Fruit fly (Drosophila melanogaster): ENCODE data around the gene FarO.

Gene FarO

dm6 chrX:2158668-2159163 is 45.0 kb downstream of the FarO start, which contains the start of gene wapl (continued):
- TF ChIP-seq CG6791 (GFP tag; IDR thresholded peaks at IDR 0.05; ENCODE audit: partially characterized antibody) (peak; percentile 95), bab2 (GFP tag; optimal IDR thresholded peaks at IDR 0.05) (no peak), Dbx (GFP tag; IDR thresholded peaks at IDR 0.05) (peak; percentile 53; the same call in 1 of the 3 replicates), bowl (GFP tag; IDR thresholded peaks at IDR 0.05) (no peak)

- TF ChIP-seq CG10366 (GFP tag; IDR thresholded peaks at IDR 0.05), result no peak
- no peak for TF ChIP-seq CG10654 (GFP tag; optimal IDR thresholded peaks at IDR 0.05)
- no peak for TF ChIP-seq otp (GFP tag; IDR thresholded peaks at IDR 0.05)
- TF ChIP-seq ase (GFP tag; IDR thresholded peaks at IDR 0.05), result no peak
- no peak for TF ChIP-seq repo (GFP tag; optimal IDR thresholded peaks at IDR 0.05)
- no peak for TF ChIP-seq Kr (GFP tag; optimal IDR thresholded peaks at IDR 0.05)
- TF ChIP-seq sd (tag; optimal IDR thresholded peaks at IDR 0.05), result peak; percentile 77
- TF ChIP-seq CG2678 (tag; optimal IDR thresholded peaks at IDR 0.05), result no peak
- peak; percentile 79 for TF ChIP-seq CG1832 (GFP tag; optimal IDR thresholded peaks at IDR 0.05)
- TF ChIP-seq Trl (optimal IDR thresholded peaks at IDR 0.05), result peak in 1 of 2 experiments; percentile 20
- TF ChIP-seq Trl (GFP tag; optimal IDR thresholded peaks at IDR 0.05), result no peak
- no peak for TF ChIP-seq gt (GFP tag; IDR thresholded peaks at IDR 0.05)
- no peak for TF ChIP-seq CG17328 (GFP tag; IDR thresholded peaks at IDR 0.05)
- no peak for TF ChIP-seq seq (GFP tag; IDR thresholded peaks at IDR 0.05)
- TF ChIP-seq Side (GFP tag; optimal IDR thresholded peaks at IDR 0.05), result no peak
- TF ChIP-seq crp (GFP tag; optimal IDR thresholded peaks at IDR 0.05), result no peak
- peak; percentile 42 for TF ChIP-seq CG4617 (GFP tag; optimal IDR thresholded peaks at IDR 0.05; ENCODE audit: borderline replicate concordance)
- no peak for TF ChIP-seq Sin3A (optimal IDR thresholded peaks at IDR 0.05)
- TF ChIP-seq sqz (GFP tag; optimal IDR thresholded peaks at IDR 0.05), result peak; percentile 29
- peak; percentile 50 for TF ChIP-seq Elba2 (GFP tag; optimal IDR thresholded peaks at IDR 0.05)
- TF ChIP-seq CG2889 (GFP tag; IDR thresholded peaks at IDR 0.05), result no peak
- no peak for TF ChIP-seq CG9817 (tag; optimal IDR thresholded peaks at IDR 0.05)
- TF ChIP-seq ewg (GFP tag; optimal IDR thresholded peaks at IDR 0.05), result peak; percentile 0
- TF ChIP-seq gcm2 (GFP tag; optimal IDR thresholded peaks at IDR 0.05), result no peak
- TF ChIP-seq dan (GFP tag; IDR thresholded peaks at IDR 0.05), result no peak
- TF ChIP-seq Asciz (GFP tag; optimal IDR thresholded peaks at IDR 0.05), result no peak
- TF ChIP-seq CG11093 (GFP tag; IDR thresholded peaks at IDR 0.05), result no peak
- no peak for TF ChIP-seq twi (tag; optimal IDR thresholded peaks at IDR 0.05)
- no peak for TF ChIP-seq Myb (GFP tag; optimal IDR thresholded peaks at IDR 0.05)
- no peak for TF ChIP-seq bab2 (GFP tag; optimal IDR thresholded peaks at IDR 0.05)
- no peak for TF ChIP-seq CG11695 (GFP tag; IDR thresholded peaks at IDR 0.05)
- no peak for TF ChIP-seq Bgb (GFP tag; IDR thresholded peaks at IDR 0.05; ENCODE audit: partially characterized antibody)
- no peak for TF ChIP-seq CG12071 (GFP tag; optimal IDR thresholded peaks at IDR 0.05)
- TF ChIP-seq Dip2 (GFP tag; IDR thresholded peaks at IDR 0.05), result no peak
- TF ChIP-seq Six4 (GFP tag; optimal IDR thresholded peaks at IDR 0.05), result no peak
- TF ChIP-seq Xbp1 (GFP tag; optimal IDR thresholded peaks at IDR 0.05), result no peak
- TF ChIP-seq Awh (GFP tag; IDR thresholded peaks at IDR 0.05), result no peak
- TF ChIP-seq chinmo (GFP tag; IDR thresholded peaks at IDR 0.05; ENCODE audit: partially characterized antibody), result peak; percentile 48; the same call in 1 of the 4 replicates
- TF ChIP-seq CG4820 (GFP tag; optimal IDR thresholded peaks at IDR 0.05), result no peak
- TF ChIP-seq CG18764 (GFP tag; optimal IDR thresholded peaks at IDR 0.05), result no peak
- no peak for TF ChIP-seq CG32532 (GFP tag; IDR thresholded peaks at IDR 0.05)
- TF ChIP-seq CG18599 (GFP tag; optimal IDR thresholded peaks at IDR 0.05), result no peak
- TF ChIP-seq Abd-B (GFP tag; optimal IDR thresholded peaks at IDR 0.05), result peak; percentile 8
- TF ChIP-seq CG43689 (GFP tag; IDR thresholded peaks at IDR 0.05), result no peak
- no peak for TF ChIP-seq CG30431 (GFP tag; optimal IDR thresholded peaks at IDR 0.05)
- TF ChIP-seq Adf1 (GFP tag; IDR thresholded peaks at IDR 0.05), result peak; percentile 24; the same call in 1 of the 2 replicates
Measured at dm6 chrX:2157929-2158610, 45.6 kb downstream of the FarO start.
